Fruit fly (Drosophila melanogaster): Measurements from ENCODE around the gene RtGEF.

The RtGEF gene

DNA sequence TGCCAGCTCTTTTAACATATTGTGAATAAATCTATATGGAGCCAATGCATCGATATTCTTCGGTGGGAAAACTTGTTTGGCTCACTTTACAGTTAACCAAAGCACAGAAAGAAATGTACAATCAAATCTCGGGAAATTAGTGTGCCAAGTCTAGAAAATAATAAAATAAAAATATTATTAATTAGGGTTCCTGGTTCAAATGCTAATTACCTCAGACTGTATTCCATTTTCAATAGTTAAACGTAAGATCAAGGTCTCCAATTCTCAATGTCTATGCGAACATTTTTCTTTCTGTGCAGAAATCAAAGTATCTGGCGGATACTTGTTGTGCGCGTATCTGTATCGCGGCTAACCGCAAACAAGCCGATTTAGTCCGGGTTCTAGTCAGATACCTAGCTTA is 15.3 kb upstream of the RtGEF start (continued):
- TF ChIP-seq CG5245 (GFP tag; optimal IDR thresholded peaks at IDR 0.05) (no peak), CG30403 (GFP tag; optimal IDR thresholded peaks at IDR 0.05) (peak; percentile 14), Sox102F (GFP tag; optimal IDR thresholded peaks at IDR 0.05) (peak; percentile 52), gro (GFP tag; optimal IDR thresholded peaks at IDR 0.05) (no peak), nerfin-2 (GFP tag; IDR thresholded peaks at IDR 0.05; ENCODE audit: partially characterized antibody) (no peak), Hr51 (GFP tag; optimal IDR thresholded peaks at IDR 0.05) (peak in 1 of 2 experiments; percentile 35), Xbp1 (GFP tag; optimal IDR thresholded peaks at IDR 0.05) (peak; percentile 35), CG8281 (tag; optimal IDR thresholded peaks at IDR 0.05) (no peak), danr (GFP tag; IDR thresholded peaks at IDR 0.05) (no peak), sc (optimal IDR thresholded peaks at IDR 0.05) (no peak), sc (GFP tag; optimal IDR thresholded peaks at IDR 0.05) (peak; percentile 20), Myb (GFP tag; optimal IDR thresholded peaks at IDR 0.05) (no peak), ATbp (GFP tag; optimal IDR thresholded peaks at IDR 0.05) (peak; percentile 19), CG17328 (GFP tag; IDR thresholded peaks at IDR 0.05) (peak; percentile 38; the same call in 1 of the 2 replicates), Drgx (GFP tag; IDR thresholded peaks at IDR 0.05) (peak; percentile 85), CG11504 (tag; optimal IDR thresholded peaks at IDR 0.05) (peak; percentile 14), zen (tag; optimal IDR thresholded peaks at IDR 0.05) (no peak), phol (tag; optimal IDR thresholded peaks at IDR 0.05) (no peak), BEAF-32 (GFP tag; optimal IDR thresholded peaks at IDR 0.05) (no peak), CG12391 (tag; optimal IDR thresholded peaks at IDR 0.05) (peak; percentile 31), HLHmδ (GFP tag; optimal IDR thresholded peaks at IDR 0.05) (no peak), BtbVII (GFP tag; optimal IDR thresholded peaks at IDR 0.05) (no peak), Oli (tag; optimal IDR thresholded peaks at IDR 0.05) (peak; percentile 37), CG13424 (tag; optimal IDR thresholded peaks at IDR 0.05) (peak; percentile 30), pum (GFP tag; optimal IDR thresholded peaks at IDR 0.05) (no peak), CG12299 (tag; optimal IDR thresholded peaks at IDR 0.05) (no peak), fd96Cb (tag; optimal IDR thresholded peaks at IDR 0.05) (no peak), jing (GFP tag; optimal IDR thresholded peaks at IDR 0.05) (no peak), CG8388 (GFP tag; optimal IDR thresholded peaks at IDR 0.05) (peak; percentile 30), HLH54F (GFP tag; optimal IDR thresholded peaks at IDR 0.05) (no peak), tio (GFP tag; optimal IDR thresholded peaks at IDR 0.05) (no peak), ci (GFP tag; IDR thresholded peaks at IDR 0.05) (0 out of 3 replicates have a peak, but pooled peaks have one; percentile 38), gsb-n (tag; optimal IDR thresholded peaks at IDR 0.05) (peak; percentile 4), otp (GFP tag; IDR thresholded peaks at IDR 0.05) (0 out of 3 replicates have a peak, but pooled peaks have one; percentile 57), CG17802 (tag; optimal IDR thresholded peaks at IDR 0.05) (no peak), gcm (GFP tag; optimal IDR thresholded peaks at IDR 0.05) (no peak), cwo (GFP tag; optimal IDR thresholded peaks at IDR 0.05) (no peak), CG14710 (tag; optimal IDR thresholded peaks at IDR 0.05) (no peak), usp (GFP tag; optimal IDR thresholded peaks at IDR 0.05) (no peak), CG3847 (GFP tag; IDR thresholded peaks at IDR 0.05) (no peak), ranshi (GFP tag; IDR thresholded peaks at IDR 0.05) (no peak), CG4360 (GFP tag; IDR thresholded peaks at IDR 0.05) (no peak), az2 (GFP tag; optimal IDR thresholded peaks at IDR 0.05) (peak; percentile 30), CG10147 (GFP tag; optimal IDR thresholded peaks at IDR 0.05) (no peak), CG32767 (GFP tag; IDR thresholded peaks at IDR 0.05) (0 out of 2 replicates have a peak, but pooled peaks have one; percentile 52), pzg (GFP tag; optimal IDR thresholded peaks at IDR 0.05) (no peak), Atf3 (GFP tag; optimal IDR thresholded peaks at IDR 0.05) (no peak), ac (GFP tag; optimal IDR thresholded peaks at IDR 0.05) (no peak), sob (GFP tag; IDR thresholded peaks at IDR 0.05) (no peak), gem (tag; optimal IDR thresholded peaks at IDR 0.05) (peak; percentile 63), pho (GFP tag; optimal IDR thresholded peaks at IDR 0.05) (no peak)
